Fruit fly (Drosophila melanogaster) whole organism, embryonic: ENCODE measurements around the gene CG8419.

Experiments
- Asciz ChIP-seq: fragments of 200-800 bp; sonication (Bioruptor generic); optimal IDR thresholded peaks from 2 replicates; lab custom pipeline; 2017; ENCODE audit warnings: missing biosample characterization, mild to moderate bottlenecking, missing genetic modification characterization, missing genetic modification reagents
- CG14667 ChIP-seq: fragments of 200-800 bp; sonication (Bioruptor generic); IDR thresholded peaks from 2 replicates; pipeline ENCODE4 v1.3.6; 2022; ENCODE audit warnings: missing biosample characterization, missing genetic modification characterization
- CG15479 ChIP-seq: fragments of 200-800 bp; sonication (Bioruptor generic); optimal IDR thresholded peaks from 3 replicates; lab custom pipeline; 2019; ENCODE audit warnings: missing biosample characterization, mild to moderate bottlenecking, missing genetic modification characterization, moderate library complexity
- CG17359 ChIP-seq: fragments of 200-800 bp; sonication (Bioruptor generic); optimal IDR thresholded peaks from 3 replicates; lab custom pipeline; 2018; ENCODE audit warnings: missing biosample characterization, mild to moderate bottlenecking, missing genetic modification characterization, moderate library complexity
- CG2199 ChIP-seq: fragments of 200-800 bp; sonication (Bioruptor generic); IDR thresholded peaks from 3 replicates; pipeline ENCODE4 v1.3.6; 2022; ENCODE audit warnings: missing biosample characterization, missing genetic modification characterization
- CG2202 ChIP-seq: fragments of 200-800 bp; sonication (Bioruptor generic); optimal IDR thresholded peaks from 2 replicates; lab custom pipeline; 2018; ENCODE audit warnings: missing biosample characterization, mild to moderate bottlenecking, missing genetic modification characterization
- CG2678 ChIP-seq: fragments of 200-800 bp; sonication (Bioruptor generic); optimal IDR thresholded peaks from 3 replicates; lab custom pipeline; 2019; ENCODE audit warnings: missing biosample characterization, mild to moderate bottlenecking, missing genetic modification characterization, moderate library complexity
- CG31224 ChIP-seq: fragments of 200-800 bp; sonication (Bioruptor generic); IDR thresholded peaks from 2 replicates; pipeline ENCODE4 v1.3.6; 2022; ENCODE audit warnings: missing biosample characterization, missing genetic modification characterization
- CG3281 ChIP-seq: fragments of 200-800 bp; sonication (Bioruptor generic); optimal IDR thresholded peaks from 3 replicates; lab custom pipeline; 2017; ENCODE audit warnings: missing biosample characterization, mild to moderate bottlenecking, missing genetic modification characterization
- CG34224 ChIP-seq: fragments of 200-800 bp; sonication (Bioruptor generic); IDR thresholded peaks from 3 replicates; pipeline ENCODE4 v1.3.6; 2022; ENCODE audit warnings: missing biosample characterization, missing genetic modification characterization; ENCODE audit not compliant: partially characterized antibody
- CG34376 ChIP-seq: fragments of 200-800 bp; sonication (Bioruptor generic); optimal IDR thresholded peaks from 2 replicates; lab custom pipeline; 2018; ENCODE audit warnings: missing biosample characterization, mild to moderate bottlenecking, missing genetic modification characterization
- CG3726 ChIP-seq: fragments of 200-800 bp; sonication (Bioruptor generic); IDR thresholded peaks from 3 replicates; pipeline ENCODE4, ENCODE4 v1.3.6; 2022; ENCODE audit warnings: missing biosample characterization, missing genetic modification characterization
- CG4424 ChIP-seq: fragments of 200-800 bp; sonication (Bioruptor generic); optimal IDR thresholded peaks from 3 replicates; lab custom pipeline; 2016; ENCODE audit warnings: missing biosample characterization, missing genetic modification characterization
- CG6254 ChIP-seq: fragments of 200-800 bp; sonication (Bioruptor generic); optimal IDR thresholded peaks from 3 replicates; lab custom pipeline; 2017; ENCODE audit warnings: mild to moderate bottlenecking, missing biosample characterization, missing genetic modification reagents, missing genetic modification characterization
- CG6813 ChIP-seq: fragments of 200-800 bp; sonication (Bioruptor generic); optimal IDR thresholded peaks from 2 replicates; lab custom pipeline; 2017; ENCODE audit warnings: missing biosample characterization, missing genetic modification characterization, mild to moderate bottlenecking, moderate library complexity, missing genetic modification reagents
- CG9609 ChIP-seq: fragments of 200-800 bp; sonication (Bioruptor generic); optimal IDR thresholded peaks from 3 replicates; lab custom pipeline; 2016; ENCODE audit warnings: missing biosample characterization, missing genetic modification characterization
- Camta ChIP-seq: fragments of 200-800 bp; sonication (Bioruptor generic); optimal IDR thresholded peaks from 2 replicates; lab custom pipeline; 2016; ENCODE audit warnings: missing biosample characterization, missing genetic modification characterization
- GATAe ChIP-seq: fragments of 200-800 bp; sonication (Bioruptor generic); conservative IDR thresholded peaks from 2 replicates; pipeline ENCODE4 v1.3.6; 2022; ENCODE audit warnings: missing biosample characterization, missing genetic modification characterization
- Hey ChIP-seq: fragments of 200-800 bp; sonication (Bioruptor generic); optimal IDR thresholded peaks from 3 replicates; lab custom pipeline; 2018; ENCODE audit warnings: missing biosample characterization, mild to moderate bottlenecking, missing genetic modification characterization
- Hr78 ChIP-seq, 2 experiments: fragments of 200-800 bp in 1 of 2; fragments of >200 bp in 1 of 2; sonication (Bioruptor generic) in 1 of 2; optimal IDR thresholded peaks; 2 replicates each; lab custom pipeline; 2017 to 2019; ENCODE audit warnings: missing biosample characterization in 2 of 2, missing genetic modification characterization in 2 of 2, mild to moderate bottlenecking in 1 of 2, moderate library complexity in 1 of 2
- MTF-1 ChIP-seq: fragments of 200-800 bp; sonication (Bioruptor generic); optimal IDR thresholded peaks from 2 replicates; lab custom pipeline; 2018; ENCODE audit warnings: missing biosample characterization, mild to moderate bottlenecking, missing genetic modification characterization, borderline replicate concordance
- NK7.1 ChIP-seq: fragments of 200-800 bp; sonication (Bioruptor generic); optimal IDR thresholded peaks from 3 replicates; lab custom pipeline; 2016; ENCODE audit warnings: missing biosample characterization, missing genetic modification characterization
- Pdp1 ChIP-seq, 2 experiments: fragments of 200-800 bp; sonication (Bioruptor generic); optimal IDR thresholded peaks; 3 replicates each; lab custom pipeline; 2016; ENCODE audit warnings: missing biosample characterization in 2 of 2, missing genetic modification characterization in 2 of 2, mild to moderate bottlenecking in 1 of 2, moderate library complexity in 1 of 2
- Scr ChIP-seq: fragments of 200-800 bp; sonication (Bioruptor generic); IDR thresholded peaks from 2 replicates; pipeline ENCODE4 v1.3.6; 2022; ENCODE audit warnings: missing biosample characterization, missing genetic modification characterization; ENCODE audit not compliant: partially characterized antibody
- Sox102F ChIP-seq: fragments of 200-800 bp; sonication (Bioruptor generic); optimal IDR thresholded peaks from 2 replicates; lab custom pipeline; 2018; ENCODE audit warnings: missing biosample characterization, mild to moderate bottlenecking, missing genetic modification characterization, moderate library complexity
- cg ChIP-seq: fragments of 200-800 bp; sonication (Bioruptor generic); optimal IDR thresholded peaks from 3 replicates; lab custom pipeline; 2019; ENCODE audit warnings: missing biosample characterization, mild to moderate bottlenecking, missing genetic modification characterization, moderate library complexity
- corto ChIP-seq: fragments of 200-800 bp; sonication (Bioruptor generic); optimal IDR thresholded peaks from 2 replicates; lab custom pipeline; 2016; ENCODE audit warnings: missing biosample characterization, mild to moderate bottlenecking, missing genetic modification characterization, moderate library complexity
- cwo ChIP-seq: fragments of 200-800 bp; sonication (Bioruptor generic); optimal IDR thresholded peaks from 3 replicates; lab custom pipeline; 2017; ENCODE audit warnings: missing biosample characterization, missing genetic modification characterization, mild to moderate bottlenecking, moderate library complexity, missing genetic modification reagents
- dimm ChIP-seq: fragments of 200-800 bp; sonication (Bioruptor generic); IDR thresholded peaks from 2 replicates; pipeline ENCODE4 v1.3.6; 2022; ENCODE audit warnings: missing biosample characterization, missing genetic modification characterization
- eve ChIP-seq, 2 experiments: fragments of >200 bp; optimal IDR thresholded peaks; 2 replicates each; lab custom pipeline; 2017; ENCODE audit warnings: missing biosample characterization in 2 of 2, missing genetic modification characterization in 2 of 2
- exex ChIP-seq: fragments of 200-800 bp; sonication (Bioruptor generic); optimal IDR thresholded peaks from 4 replicates; lab custom pipeline; 2018; ENCODE audit warnings: missing biosample characterization, mild to moderate bottlenecking, missing genetic modification characterization, moderate library complexity
- gro ChIP-seq: fragments of 200-800 bp; sonication (Bioruptor generic); optimal IDR thresholded peaks from 2 replicates; lab custom pipeline; 2016; ENCODE audit warnings: missing biosample characterization, missing genetic modification characterization
- gsb-n ChIP-seq: fragments of 200-800 bp; sonication (Bioruptor generic); optimal IDR thresholded peaks from 3 replicates; lab custom pipeline; 2018; ENCODE audit warnings: missing biosample characterization, mild to moderate bottlenecking, missing genetic modification characterization
- ham ChIP-seq: fragments of 200-800 bp; sonication (Bioruptor generic); IDR thresholded peaks from 2 replicates; pipeline ENCODE4 v1.3.6; 2022; ENCODE audit warnings: missing biosample characterization, missing genetic modification characterization
- hkb ChIP-seq, 2 experiments: fragments of 200-800 bp in 1 of 2; fragments of >200 bp in 1 of 2; sonication (Bioruptor generic) in 1 of 2; IDR thresholded peaks in 1 of 2; optimal IDR thresholded peaks in 1 of 2; 2 replicates each; pipeline versions ENCODE4 v1.3.6 to Lab custom; 2017 to 2022; ENCODE audit warnings: missing biosample characterization in 1 of 2, missing genetic modification characterization in 1 of 2
- jumu ChIP-seq: fragments of 200-800 bp; sonication (Bioruptor generic); optimal IDR thresholded peaks from 3 replicates; lab custom pipeline; 2016; ENCODE audit warnings: missing biosample characterization, missing genetic modification characterization
- kah ChIP-seq: fragments of 200-800 bp; sonication (Bioruptor generic); optimal IDR thresholded peaks from 2 replicates; lab custom pipeline; 2018; ENCODE audit warnings: missing biosample characterization, mild to moderate bottlenecking, missing genetic modification characterization
- kni ChIP-seq: fragments of 200-800 bp; sonication (Bioruptor generic); optimal IDR thresholded peaks from 3 replicates; lab custom pipeline; 2017; ENCODE audit warnings: mild to moderate bottlenecking, missing biosample characterization, missing genetic modification reagents, missing genetic modification characterization
- lab ChIP-seq: fragments of 200-800 bp; sonication (Bioruptor generic); optimal IDR thresholded peaks from 3 replicates; lab custom pipeline; 2017; ENCODE audit warnings: missing biosample characterization, missing genetic modification characterization, mild to moderate bottlenecking, moderate library complexity, missing genetic modification reagents
- mirr ChIP-seq: fragments of 200-800 bp; sonication (Bioruptor generic); optimal IDR thresholded peaks from 3 replicates; lab custom pipeline; 2018; ENCODE audit warnings: missing biosample characterization, mild to moderate bottlenecking, missing genetic modification characterization
- onecut ChIP-seq: fragments of 200-800 bp; sonication (Bioruptor generic); IDR thresholded peaks from 2 replicates; pipeline ENCODE4 v1.3.6; 2022; ENCODE audit warnings: missing biosample characterization, missing genetic modification characterization
- scrt ChIP-seq: fragments of 200-800 bp; sonication (Bioruptor generic); optimal IDR thresholded peaks from 2 replicates; lab custom pipeline; 2018; ENCODE audit warnings: missing biosample characterization, mild to moderate bottlenecking, missing genetic modification characterization, moderate library complexity
- sd ChIP-seq: fragments of 200-800 bp; sonication (Bioruptor generic); optimal IDR thresholded peaks from 3 replicates; lab custom pipeline; 2018; ENCODE audit warnings: missing biosample characterization, mild to moderate bottlenecking, missing genetic modification characterization, moderate library complexity
- slbo ChIP-seq: fragments of 200-800 bp; sonication (Bioruptor generic); IDR thresholded peaks from 2 replicates; pipeline ENCODE4 v1.3.6; 2022; ENCODE audit warnings: missing biosample characterization, missing genetic modification characterization
- sug ChIP-seq: fragments of 200-800 bp; optimal IDR thresholded peaks from 2 replicates; lab custom pipeline; 2019; ENCODE audit warnings: missing biosample characterization, mild to moderate bottlenecking, missing genetic modification characterization, moderate library complexity
- tgo ChIP-seq: fragments of 200-800 bp; sonication (Bioruptor generic); IDR thresholded peaks from 3 replicates; pipeline ENCODE4 v1.3.6; 2022; ENCODE audit warnings: missing biosample characterization, missing genetic modification characterization
- vfl ChIP-seq: fragments of 200-800 bp; sonication (Bioruptor generic); optimal IDR thresholded peaks from 2 replicates; lab custom pipeline; 2016; ENCODE audit warnings: missing biosample characterization, missing genetic modification characterization
- z ChIP-seq: fragments of 200-800 bp; sonication (Bioruptor generic); IDR thresholded peaks from 3 replicates; pipeline ENCODE4 v1.3.6; 2022; ENCODE audit warnings: missing biosample characterization, missing genetic modification characterization

The CG8419 gene

DNA sequence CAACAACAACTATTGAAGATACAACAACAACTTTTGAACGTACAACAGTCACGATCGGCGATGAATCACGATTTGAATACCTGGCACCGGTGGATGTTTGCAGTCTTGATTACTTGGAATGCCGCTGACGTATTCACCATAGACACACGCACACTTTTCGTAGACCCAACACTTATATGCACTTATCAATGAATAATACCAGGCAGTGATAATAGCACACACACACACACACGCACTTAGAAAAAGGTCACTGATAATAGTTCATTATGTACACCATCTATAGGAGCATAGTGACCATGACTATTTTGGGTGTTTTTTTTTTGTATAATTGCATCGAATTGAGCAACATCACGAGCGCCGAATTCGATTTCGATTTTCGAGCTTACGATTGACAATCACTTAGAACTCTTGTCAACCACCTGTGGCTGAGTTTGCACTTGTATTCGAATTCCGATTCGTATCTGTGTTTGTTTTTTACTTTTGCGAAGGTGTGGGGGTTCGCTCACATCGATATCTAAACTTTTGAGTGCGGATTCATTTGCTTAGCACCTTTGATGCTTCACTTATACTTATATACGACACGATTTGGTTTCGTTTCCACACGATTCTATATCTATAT lies 33.2 kb downstream of the CG8419 start:
- TF ChIP-seq CG4424 (no peak), ham (GFP tag; lab: Robert Waterston, UW) (no peak), z (GFP tag; lab: Robert Waterston, UW) (peak; percentile 43; the same call in 1 of the 3 replicates), Scr (GFP tag; lab: Robert Waterston, UW) (no peak), jumu (GFP tag; lab: Kevin White, UChicago) (no peak), CG15479 (GFP tag; lab: Kevin White, UChicago) (peak; percentile 24), scrt (GFP tag; lab: Kevin White, UChicago) (no peak), slbo (GFP tag; lab: Robert Waterston, UW) (no peak), vfl (GFP tag; lab: Kevin White, UChicago) (no peak), CG34224 (no peak), CG2199 (no peak), GATAe (GFP tag; lab: Robert Waterston, UW) (peak; percentile 75; the same call in 1 of the 2 replicates), onecut (GFP tag; lab: Robert Waterston, UW) (no peak), Camta (GFP tag; lab: Kevin White, UChicago) (no peak), sug (tag; lab: Kevin White, UChicago) (peak; percentile 12), kni (peak; percentile 20), CG17359 (no peak), CG14667 (GFP tag; lab: Robert Waterston, UW) (no peak), Pdp1 (GFP tag; optimal IDR thresholded peaks at IDR 0.05; lab: Kevin White, UChicago) (peak in 1 of 2 experiments; percentile 73), CG3726 (GFP tag; lab: Robert Waterston, UW) (no peak), CG2202 (tag; lab: Kevin White, UChicago) (no peak), Hr78 (GFP tag; optimal IDR thresholded peaks at IDR 0.05; lab: Kevin White, UChicago) (peak in 1 of 2 experiments; percentile 90), hkb (optimal IDR thresholded peaks at IDR 0.05; lab: Kevin White, UChicago) (no peak), hkb (GFP tag; IDR thresholded peaks at IDR 0.05; lab: Robert Waterston, UW) (no peak), eve (GFP tag; optimal IDR thresholded peaks at IDR 0.05; lab: Kevin White, UChicago) (peak in 1 of 2 experiments; percentile 74), kah (GFP tag; lab: Kevin White, UChicago) (peak; percentile 88), corto (GFP tag; lab: Kevin White, UChicago) (peak; percentile 18), CG31224 (GFP tag; lab: Robert Waterston, UW) (no peak), Asciz (GFP tag; lab: Kevin White, UChicago) (peak; percentile 26), tgo (GFP tag; lab: Robert Waterston, UW) (no peak), CG34376 (GFP tag; lab: Kevin White, UChicago) (peak; percentile 42), Sox102F (GFP tag; lab: Kevin White, UChicago) (no peak), cwo (GFP tag; lab: Kevin White, UChicago) (peak; percentile 19), CG2678 (tag; lab: Kevin White, UChicago) (no peak), CG6254 (GFP tag; lab: Kevin White, UChicago) (no peak), MTF-1 (GFP tag; lab: Kevin White, UChicago) (no peak), Hey (tag; lab: Kevin White, UChicago) (peak; percentile 41), mirr (peak; percentile 24), sd (peak; percentile 96), dimm (no peak), CG3281 (GFP tag; lab: Kevin White, UChicago) (peak; percentile 5), CG6813 (GFP tag; lab: Kevin White, UChicago) (peak; percentile 16), lab (GFP tag; lab: Kevin White, UChicago) (peak; percentile 21), NK7.1 (GFP tag; lab: Kevin White, UChicago) (no peak), cg (GFP tag; lab: Kevin White, UChicago) (peak; percentile 79), gsb-n (no peak), CG9609 (no peak), gro (GFP tag; lab: Kevin White, UChicago) (peak; percentile 22), exex (tag; lab: Kevin White, UChicago) (peak; percentile 55)
